Fruit fly (Drosophila melanogaster) whole organism, adult: ENCODE results near the gene CG17834.

Experiments
- CG11617 ChIP-seq: fragments of 200-800 bp; sonication (Bioruptor generic); optimal IDR thresholded peaks from 2 replicates; lab custom pipeline; 2017; ENCODE audit warnings: mild to moderate bottlenecking, missing biosample characterization, missing genetic modification reagents, missing genetic modification characterization
- CG12768 ChIP-seq: fragments of 200-800 bp; sonication (Bioruptor generic); optimal IDR thresholded peaks from 2 replicates; lab custom pipeline; 2017; ENCODE audit warnings: missing biosample characterization, missing genetic modification characterization, mild to moderate bottlenecking, moderate library complexity, missing genetic modification reagents
- CG7101 ChIP-seq: fragments of 200-800 bp; sonication (Bioruptor generic); optimal IDR thresholded peaks from 2 replicates; lab custom pipeline; 2018; ENCODE audit warnings: missing biosample characterization, mild to moderate bottlenecking, missing genetic modification characterization, moderate library complexity
- Clk ChIP-seq: fragments of 200-800 bp; sonication (Bioruptor generic); optimal IDR thresholded peaks from 2 replicates; lab custom pipeline; 2017; ENCODE audit warnings: missing biosample characterization, missing genetic modification characterization
- Mnt ChIP-seq: fragments of 200-800 bp; sonication (Bioruptor generic); optimal IDR thresholded peaks from 2 replicates; lab custom pipeline; 2016; ENCODE audit warnings: missing biosample characterization, mild to moderate bottlenecking, missing genetic modification characterization
- bab1 ChIP-seq: fragments of 200-800 bp; sonication (Bioruptor generic); optimal IDR thresholded peaks from 3 replicates; lab custom pipeline; 2019; ENCODE audit warnings: missing biosample characterization, mild to moderate bottlenecking, missing genetic modification characterization, moderate library complexity
- cic ChIP-seq: fragments of 200-800 bp; sonication (Bioruptor generic); optimal IDR thresholded peaks from 2 replicates; lab custom pipeline; 2017; ENCODE audit warnings: missing biosample characterization, mild to moderate bottlenecking, missing genetic modification characterization, moderate library complexity
- kay ChIP-seq: fragments of 200-800 bp; sonication (Bioruptor generic); peaks from one replicate; lab custom pipeline; 2016; ENCODE audit warnings: missing biosample characterization, missing genetic modification characterization, borderline replicate concordance
- ovo ChIP-seq: fragments of 200-800 bp; sonication (Bioruptor generic); optimal IDR thresholded peaks from 2 replicates; lab custom pipeline; 2016; ENCODE audit warnings: missing biosample characterization, missing genetic modification characterization
- pad ChIP-seq: fragments of 200-800 bp; sonication (Bioruptor generic); optimal IDR thresholded peaks from 3 replicates; lab custom pipeline; 2017; ENCODE audit warnings: missing biosample characterization, missing genetic modification characterization, mild to moderate bottlenecking, moderate library complexity, missing genetic modification reagents
- tj ChIP-seq: fragments of 200-800 bp; sonication (Bioruptor generic); optimal IDR thresholded peaks from 3 replicates; lab custom pipeline; 2017; ENCODE audit warnings: missing biosample characterization, mild to moderate bottlenecking, missing genetic modification characterization, moderate library complexity
- toe ChIP-seq: fragments of 200-800 bp; sonication (Bioruptor generic); optimal IDR thresholded peaks from 2 replicates; lab custom pipeline; 2016; ENCODE audit warnings: missing biosample characterization, missing genetic modification characterization

DNA sequence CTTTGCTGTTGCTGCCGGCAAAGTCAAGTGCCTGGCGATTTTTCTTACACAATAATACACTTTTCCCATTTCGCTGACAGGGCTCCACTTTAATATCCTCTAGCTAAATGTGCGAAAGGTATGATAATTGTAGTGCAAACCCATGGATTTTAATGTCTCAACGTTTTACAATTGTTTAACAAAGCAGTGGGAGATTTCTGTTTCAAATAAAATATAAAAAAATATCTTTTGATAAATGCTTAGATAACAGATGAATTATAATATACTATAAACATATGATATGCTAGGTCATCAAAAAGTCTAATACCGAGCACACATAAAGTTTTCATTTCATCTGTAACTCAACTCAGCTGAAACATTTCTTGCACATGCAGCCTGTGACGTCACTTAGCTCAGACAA is 50.9 kb downstream of the CG17834 start:
- peak; percentile 19 for TF ChIP-seq tj (GFP tag; lab: Kevin White, UChicago)
- no peak for TF ChIP-seq bab1
- TF ChIP-seq Clk (GFP tag; lab: Kevin White, UChicago) = no peak
- TF ChIP-seq ovo (GFP tag; lab: Kevin White, UChicago) = no peak
- no peak for TF ChIP-seq Mnt (GFP tag; lab: Kevin White, UChicago)
- no peak for TF ChIP-seq toe (GFP tag; lab: Kevin White, UChicago)
- no peak for TF ChIP-seq CG11617 (GFP tag; lab: Kevin White, UChicago)
- TF ChIP-seq pad (GFP tag; lab: Kevin White, UChicago) = no peak
- no peak for TF ChIP-seq CG7101 (tag; lab: Kevin White, UChicago)
- TF ChIP-seq CG12768 (GFP tag; lab: Kevin White, UChicago) = no peak
- TF ChIP-seq kay = no peak
- no peak for TF ChIP-seq cic
